Fruit fly (Drosophila melanogaster): ENCODE data around the gene Pp2A-29B.
A peak's percentile ranks its signal among the peaks of the same experiment; 100 is the strongest.

Pp2A-29B gene

DNA sequence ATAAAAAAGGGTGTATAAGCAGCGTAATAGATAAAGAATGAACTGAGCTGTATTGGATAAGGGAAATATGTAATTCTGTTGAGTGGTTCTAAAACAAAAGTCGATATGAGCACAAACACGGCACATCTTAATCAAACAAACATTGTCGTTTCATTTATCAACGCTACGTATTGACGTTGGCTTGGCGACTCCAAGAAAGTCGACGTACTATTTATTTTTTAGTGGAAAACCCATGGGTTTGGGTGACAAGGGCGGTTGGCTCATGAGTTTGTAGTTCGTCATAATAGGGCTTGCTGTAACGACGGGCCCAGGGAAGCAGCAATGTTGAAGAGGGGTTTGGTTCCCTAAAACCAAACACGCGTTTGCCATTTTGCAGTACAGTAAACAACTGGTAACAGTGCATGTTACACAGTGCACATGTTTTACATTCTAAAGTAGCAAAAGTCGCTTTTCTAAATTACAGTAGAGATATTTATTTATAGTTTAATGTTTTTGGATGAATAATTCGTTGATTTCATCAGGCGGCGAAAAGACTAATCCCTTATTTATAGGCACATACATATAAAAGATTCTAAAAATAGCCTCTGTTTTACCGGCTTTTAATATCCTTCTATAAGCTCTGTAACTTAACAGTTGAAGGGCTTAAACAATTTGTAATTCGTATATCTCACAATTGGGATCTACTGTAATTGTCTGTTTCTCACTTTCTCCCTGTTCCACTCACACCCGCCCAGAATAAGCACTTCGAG is 4.5 kb upstream of the Pp2A-29B start:
- TF ChIP-seq acj6 (GFP tag; optimal IDR thresholded peaks at IDR 0.05) (peak; percentile 67), CG1621 (tag; optimal IDR thresholded peaks at IDR 0.05) (no peak), Lpt (GFP tag; optimal IDR thresholded peaks at IDR 0.05) (no peak), CG8632 (GFP tag; optimal IDR thresholded peaks at IDR 0.05) (peak; percentile 47), Sox15 (GFP tag; optimal IDR thresholded peaks at IDR 0.05) (peak; percentile 40), CG32006 (GFP tag; optimal IDR thresholded peaks at IDR 0.05) (peak; percentile 73), CG6792 (GFP tag; optimal IDR thresholded peaks at IDR 0.05) (peak; percentile 62), CG10631 (GFP tag; optimal IDR thresholded peaks at IDR 0.05) (peak; percentile 42), Eip75B (GFP tag; optimal IDR thresholded peaks at IDR 0.05) (peak; percentile 62), ss (GFP tag; optimal IDR thresholded peaks at IDR 0.05) (peak; percentile 30 to 62), fd59A (GFP tag; optimal IDR thresholded peaks at IDR 0.05) (peak; percentile 57), dac (GFP tag; optimal IDR thresholded peaks at IDR 0.05) (no peak), dsx (GFP tag; optimal IDR thresholded peaks at IDR 0.05; ENCODE audit: poor library complexity, severe bottlenecking) (peak; percentile 28), topi (GFP tag; optimal IDR thresholded peaks at IDR 0.05) (peak; percentile 42), Blimp-1 (GFP tag; optimal IDR thresholded peaks at IDR 0.05) (peak; percentile 41), CG6854 (GFP tag; optimal IDR thresholded peaks at IDR 0.05) (peak; percentile 5), CG10669 (GFP tag; optimal IDR thresholded peaks at IDR 0.05) (peak; percentile 32), CG3032 (tag; optimal IDR thresholded peaks at IDR 0.05) (peak; percentile 56), Ets21C (GFP tag; optimal IDR thresholded peaks at IDR 0.05) (peak; percentile 40), lz (GFP tag; optimal IDR thresholded peaks at IDR 0.05) (peak; percentile 46), salr (GFP tag; optimal IDR thresholded peaks at IDR 0.05) (peak in 1 of 2 experiments; percentile 52), CG15336 (GFP tag; IDR thresholded peaks at IDR 0.05) (peak; percentile 63), Hr39 (GFP tag; optimal IDR thresholded peaks at IDR 0.05) (peak; percentile 68), CG34406 (GFP tag; optimal IDR thresholded peaks at IDR 0.05) (peak; percentile 46), Sox14 (GFP tag; optimal IDR thresholded peaks at IDR 0.05) (peak; percentile 50), cyc (GFP tag; optimal IDR thresholded peaks at IDR 0.05) (peak; percentile 49), fd85E (GFP tag; optimal IDR thresholded peaks at IDR 0.05) (peak; percentile 17), Eip78C (GFP tag) (peak; percentile 91), achi (GFP tag; optimal IDR thresholded peaks at IDR 0.05) (peak; percentile 60), fkh (GFP tag; optimal IDR thresholded peaks at IDR 0.05) (peak; percentile 75), CG11902 (GFP tag; optimal IDR thresholded peaks at IDR 0.05) (peak; percentile 20), Hr38 (GFP tag; optimal IDR thresholded peaks at IDR 0.05) (no peak), vri (GFP tag; optimal IDR thresholded peaks at IDR 0.05) (no peak), OdsH (GFP tag; optimal IDR thresholded peaks at IDR 0.05) (peak; percentile 69), eg (GFP tag; IDR thresholded peaks at IDR 0.05) (peak; percentile 43; the same call in 2 of the 3 replicates), Smox (GFP tag; optimal IDR thresholded peaks at IDR 0.05) (peak; percentile 61), CG8319 (GFP tag; optimal IDR thresholded peaks at IDR 0.05) (peak; percentile 27), CG6808 (GFP tag; optimal IDR thresholded peaks at IDR 0.05) (peak; percentile 54), Ets96B (tag; optimal IDR thresholded peaks at IDR 0.05) (peak; percentile 17), net (GFP tag; optimal IDR thresholded peaks at IDR 0.05) (peak; percentile 47), svp (GFP tag) (peak; percentile 85), CG11762 (GFP tag; optimal IDR thresholded peaks at IDR 0.05; ENCODE audit: insufficient read depth) (no peak), CG9139 (GFP tag; optimal IDR thresholded peaks at IDR 0.05) (no peak), CG3919 (GFP tag; optimal IDR thresholded peaks at IDR 0.05) (no peak), CG16779 (tag; optimal IDR thresholded peaks at IDR 0.05) (no peak), esn (GFP tag; optimal IDR thresholded peaks at IDR 0.05) (peak; percentile 75), spab (GFP tag; optimal IDR thresholded peaks at IDR 0.05) (peak; percentile 46), pdm3 (GFP tag; optimal IDR thresholded peaks at IDR 0.05) (no peak), Met (GFP tag; optimal IDR thresholded peaks at IDR 0.05) (peak; percentile 77), CG8119 (GFP tag; IDR thresholded peaks at IDR 0.05) (no peak; the same call in 1 of the 3 replicates)
